Fruit fly (Drosophila melanogaster): ENCODE results near the gene CG5004.

CG5004 gene

DNA sequence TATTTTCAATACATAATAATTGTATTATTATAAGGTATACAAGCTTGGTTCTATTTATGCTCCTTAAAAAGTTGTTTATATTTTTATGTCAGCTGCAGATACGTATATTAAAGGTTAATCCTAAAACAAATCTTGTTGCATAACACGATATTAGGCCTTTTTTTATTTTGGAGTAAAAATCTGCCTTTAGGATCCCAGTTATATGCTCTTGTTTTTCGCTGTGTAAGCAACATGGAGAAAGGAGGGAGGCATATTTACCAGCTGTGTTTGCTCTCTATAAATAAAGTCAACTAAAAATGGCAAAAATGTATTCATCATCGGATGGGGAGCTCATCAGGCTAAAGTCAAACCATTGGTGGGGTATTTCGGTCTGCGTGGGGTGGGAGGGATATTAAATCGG is 14.2 kb downstream of the CG5004 start (continued):
- no peak for TF ChIP-seq Asciz (GFP tag; optimal IDR thresholded peaks at IDR 0.05)
- TF ChIP-seq CG10543 (GFP tag; optimal IDR thresholded peaks at IDR 0.05), result no peak
- TF ChIP-seq CG6854 (GFP tag; optimal IDR thresholded peaks at IDR 0.05), result no peak
- no peak for TF ChIP-seq CG6254 (GFP tag; optimal IDR thresholded peaks at IDR 0.05)
- no peak for TF ChIP-seq MESR4 (GFP tag; optimal IDR thresholded peaks at IDR 0.05)
- TF ChIP-seq Aef1 (GFP tag; IDR thresholded peaks at IDR 0.05), result no peak
- peak; percentile 24 for TF ChIP-seq CG8924 (tag; optimal IDR thresholded peaks at IDR 0.05)
- TF ChIP-seq TFAM (GFP tag; optimal IDR thresholded peaks at IDR 0.05), result no peak
- TF ChIP-seq CG17359 (tag; optimal IDR thresholded peaks at IDR 0.05), result peak; percentile 2
- TF ChIP-seq onecut (GFP tag; IDR thresholded peaks at IDR 0.05), result no peak
- TF ChIP-seq CG2875 (GFP tag; optimal IDR thresholded peaks at IDR 0.05), result no peak
- TF ChIP-seq Sry-β (GFP tag; optimal IDR thresholded peaks at IDR 0.05), result no peak
- TF ChIP-seq da (GFP tag; optimal IDR thresholded peaks at IDR 0.05), result no peak
- no peak for TF ChIP-seq E2f2 (GFP tag; IDR thresholded peaks at IDR 0.05)
- TF ChIP-seq nom (GFP tag; optimal IDR thresholded peaks at IDR 0.05), result peak; percentile 47
- TF ChIP-seq CG17361 (GFP tag; IDR thresholded peaks at IDR 0.05), result peak; percentile 55
- TF ChIP-seq ab (GFP tag; optimal IDR thresholded peaks at IDR 0.05), result no peak
- no peak for TF ChIP-seq CG12942 (GFP tag; optimal IDR thresholded peaks at IDR 0.05)
- no peak for TF ChIP-seq CG32772 (GFP tag; IDR thresholded peaks at IDR 0.05)
- TF ChIP-seq wor (GFP tag; IDR thresholded peaks at IDR 0.05), result no peak
- peak; percentile 17 for TF ChIP-seq CG18619 (GFP tag; optimal IDR thresholded peaks at IDR 0.05)
- TF ChIP-seq Lim3 (GFP tag; IDR thresholded peaks at IDR 0.05), result no peak
- TF ChIP-seq Dek (tag; optimal IDR thresholded peaks at IDR 0.05), result no peak
- no peak for TF ChIP-seq Dad (GFP tag; optimal IDR thresholded peaks at IDR 0.05)
- TF ChIP-seq CG4854 (GFP tag; optimal IDR thresholded peaks at IDR 0.05), result no peak
- TF ChIP-seq unpg (GFP tag; optimal IDR thresholded peaks at IDR 0.05), result peak; percentile 46
- TF ChIP-seq CG18011 (GFP tag; optimal IDR thresholded peaks at IDR 0.05), result no peak
- TF ChIP-seq CG9817 (tag; optimal IDR thresholded peaks at IDR 0.05), result no peak
- no peak for TF ChIP-seq CG4360 (GFP tag; IDR thresholded peaks at IDR 0.05)
- TF ChIP-seq scrt (GFP tag; optimal IDR thresholded peaks at IDR 0.05), result no peak
- TF ChIP-seq CG13424 (tag; optimal IDR thresholded peaks at IDR 0.05), result peak; percentile 27
- no peak for TF ChIP-seq cwo (GFP tag; optimal IDR thresholded peaks at IDR 0.05)
- TF ChIP-seq CG3163 (GFP tag; optimal IDR thresholded peaks at IDR 0.05), result no peak
- no peak for TF ChIP-seq zfh1 (GFP tag; IDR thresholded peaks at IDR 0.05)
- no peak for TF ChIP-seq CG33213 (GFP tag; optimal IDR thresholded peaks at IDR 0.05)
- no peak for TF ChIP-seq Vsx1 (GFP tag; optimal IDR thresholded peaks at IDR 0.05)
- TF ChIP-seq Awh (GFP tag; IDR thresholded peaks at IDR 0.05), result no peak
- peak; percentile 5 for TF ChIP-seq CG10209 (GFP tag; optimal IDR thresholded peaks at IDR 0.05)
- TF ChIP-seq slou (GFP tag; optimal IDR thresholded peaks at IDR 0.05), result no peak
- TF ChIP-seq Deaf1 (tag; optimal IDR thresholded peaks at IDR 0.05), result no peak
- TF ChIP-seq CG13894 (tag; optimal IDR thresholded peaks at IDR 0.05), result no peak
- TF ChIP-seq CG8290 (GFP tag; optimal IDR thresholded peaks at IDR 0.05), result no peak
- TF ChIP-seq CG8290 (tag; optimal IDR thresholded peaks at IDR 0.05), result no peak
- no peak for TF ChIP-seq CG4282 (GFP tag; optimal IDR thresholded peaks at IDR 0.05)
- TF ChIP-seq salm (tag; optimal IDR thresholded peaks at IDR 0.05), result peak; percentile 17
- no peak for TF ChIP-seq MBD-R2 (GFP tag; IDR thresholded peaks at IDR 0.05)
- TF ChIP-seq ttk (GFP tag; IDR thresholded peaks at IDR 0.05), result no peak
- no peak for TF ChIP-seq Dll (GFP tag; IDR thresholded peaks at IDR 0.05; ENCODE audit: partially characterized antibody)
- TF ChIP-seq emc (GFP tag; optimal IDR thresholded peaks at IDR 0.05), result no peak
- TF ChIP-seq Opbp (GFP tag; IDR thresholded peaks at IDR 0.05; ENCODE audit: partially characterized antibody), result no peak
- no peak for TF ChIP-seq sqz (GFP tag; optimal IDR thresholded peaks at IDR 0.05)
- TF ChIP-seq CG34376 (GFP tag; optimal IDR thresholded peaks at IDR 0.05), result no peak

All from whole organism, embryonic.